Fruit fly (Drosophila melanogaster): ENCODE data around the gene Hsc70-2.

DNA sequence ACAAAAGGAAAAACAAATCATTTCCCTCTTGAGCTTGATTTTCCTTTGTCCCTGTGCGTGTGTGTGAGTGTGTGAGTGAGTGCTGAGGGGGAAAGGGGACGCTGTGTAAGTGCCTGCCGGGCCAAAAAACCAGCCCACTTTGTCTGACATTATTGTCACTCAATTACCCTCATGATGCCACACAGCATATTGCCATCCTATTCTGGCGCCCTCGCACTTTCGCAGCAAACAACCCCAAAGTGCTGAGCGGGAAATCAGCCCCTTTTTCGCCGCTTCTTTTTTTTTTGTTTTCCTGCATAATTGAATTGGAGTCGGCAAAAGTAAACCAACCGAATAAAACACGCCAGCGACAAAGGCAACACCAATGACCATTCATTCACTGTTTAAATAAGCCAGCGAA is 31.2 kb downstream of the Hsc70-2 start:
- TF ChIP-seq cic (GFP tag; optimal IDR thresholded peaks at IDR 0.05) = no peak
- no peak for TF ChIP-seq kay (GFP tag; ENCODE audit: borderline replicate concordance)
- TF ChIP-seq CG33017 (tag; optimal IDR thresholded peaks at IDR 0.05) = no peak
- no peak for TF ChIP-seq tj (GFP tag; optimal IDR thresholded peaks at IDR 0.05)
- no peak for TF ChIP-seq ovo (GFP tag; optimal IDR thresholded peaks at IDR 0.05)

Data from whole organism, adult.